Worm (Caenorhabditis elegans) whole organism, late embryonic: Measurements from ENCODE around the gene AC3.5.

Experiments
- C08G9.2 ChIP-seq: sonication (generic microtip); optimal IDR thresholded peaks from 2 replicates; lab custom pipeline; 2016; ENCODE audit warnings: mild to moderate bottlenecking, missing genetic modification characterization, moderate library complexity, missing compliant biosample characterization
- ahr-1 ChIP-seq: sonication (generic microtip); optimal IDR thresholded peaks from 2 replicates; lab custom pipeline; 2016; ENCODE audit warnings: missing genetic modification characterization, missing compliant biosample characterization
- ceh-14 ChIP-seq: sonication (generic microtip); optimal IDR thresholded peaks from 2 replicates; lab custom pipeline; 2016; ENCODE audit warnings: missing genotype, missing genetic modification characterization, missing compliant biosample characterization
- ceh-2 ChIP-seq: sonication (generic microtip); optimal IDR thresholded peaks from 2 replicates; lab custom pipeline; 2016; ENCODE audit warnings: missing genotype, missing genetic modification characterization, missing compliant biosample characterization
- ceh-22 ChIP-seq: sonication (generic microtip); optimal IDR thresholded peaks from 2 replicates; lab custom pipeline; 2017; ENCODE audit warnings: missing biosample characterization, missing genetic modification characterization
- ceh-30 ChIP-seq: fragments of 150-350 bp; optimal IDR thresholded peaks from 2 replicates; lab custom pipeline; 2014; ENCODE audit warnings: missing biosample characterization, missing genetic modification characterization
- ceh-31 ChIP-seq: sonication (generic microtip); optimal IDR thresholded peaks from 2 replicates; lab custom pipeline; 2016; ENCODE audit warnings: missing genetic modification characterization, missing compliant biosample characterization
- ceh-45 ChIP-seq: fragments of 200-800 bp; sonication (Bioruptor generic); IDR thresholded peaks from 2 replicates; pipeline ENCODE4 v1.3.6; 2022; ENCODE audit warnings: missing genetic modification reagents, missing genetic modification characterization, missing compliant biosample characterization
- ceh-9 ChIP-seq: sonication (generic microtip); optimal IDR thresholded peaks from 2 replicates; lab custom pipeline; 2016; ENCODE audit warnings: mild to moderate bottlenecking, missing genetic modification characterization, inconsistent platforms, missing compliant biosample characterization
- ets-4 ChIP-seq: sonication (generic microtip); optimal IDR thresholded peaks from 2 replicates; lab custom pipeline; 2016; ENCODE audit warnings: missing genetic modification characterization, missing compliant biosample characterization
- gmeb-2 ChIP-seq: sonication (generic microtip); optimal IDR thresholded peaks from 2 replicates; lab custom pipeline; 2016; ENCODE audit warnings: missing genetic modification characterization, inconsistent platforms, missing compliant biosample characterization
- hlh-13 ChIP-seq: fragments of 200-800 bp; sonication (Bioruptor generic); optimal IDR thresholded peaks from 2 replicates; lab custom pipeline; 2018; ENCODE audit warnings: mild to moderate bottlenecking, missing genetic modification characterization, missing compliant biosample characterization
- hlh-30 ChIP-seq: sonication (generic microtip); optimal IDR thresholded peaks from 2 replicates; lab custom pipeline; 2017; ENCODE audit warnings: antibody characterized with exemption, missing genetic modification characterization, missing compliant biosample characterization; ENCODE audit not compliant: insufficient read depth
- hlh-6 ChIP-seq: sonication (generic microtip); optimal IDR thresholded peaks from 2 replicates; lab custom pipeline; 2016; ENCODE audit warnings: missing genotype, missing genetic modification characterization, missing compliant biosample characterization
- lim-6 ChIP-seq: sonication (generic microtip); optimal IDR thresholded peaks from 2 replicates; lab custom pipeline; 2016; ENCODE audit warnings: missing genetic modification characterization, missing compliant biosample characterization
- lin-11 ChIP-seq: fragments of 200-800 bp; sonication (Bioruptor generic); optimal IDR thresholded peaks from 2 replicates; lab custom pipeline; 2018; ENCODE audit warnings: mild to moderate bottlenecking, missing genetic modification characterization, missing compliant biosample characterization
- nfya-1 ChIP-seq: sonication (generic microtip); optimal IDR thresholded peaks from 2 replicates; lab custom pipeline; 2017; ENCODE audit warnings: missing genetic modification characterization, mild to moderate bottlenecking, missing compliant biosample characterization, antibody characterized with exemption, moderate library complexity
- nhr-232 ChIP-seq: sonication (generic microtip); optimal IDR thresholded peaks from 2 replicates; lab custom pipeline; 2016; ENCODE audit warnings: missing genetic modification characterization, missing compliant biosample characterization
- pha-2 ChIP-seq: sonication (generic microtip); optimal IDR thresholded peaks from 2 replicates; lab custom pipeline; 2017; ENCODE audit warnings: mild to moderate bottlenecking, missing genetic modification characterization, missing compliant biosample characterization
- sox-2 ChIP-seq: fragments of 200-800 bp; sonication (Bioruptor generic); IDR thresholded peaks from 2 replicates; pipeline ENCODE4 v1.3.6; 2022; ENCODE audit warnings: missing genetic modification reagents, missing genetic modification characterization, missing compliant biosample characterization
- tbx-7 ChIP-seq: sonication (generic microtip); optimal IDR thresholded peaks from 2 replicates; lab custom pipeline; 2016; ENCODE audit warnings: missing genotype, missing genetic modification characterization, missing compliant biosample characterization
- zip-5 ChIP-seq: sonication (generic microtip); optimal IDR thresholded peaks from 2 replicates; lab custom pipeline; 2016; ENCODE audit warnings: missing genetic modification characterization, missing compliant biosample characterization
- ztf-16 ChIP-seq: sonication (generic microtip); optimal IDR thresholded peaks from 2 replicates; lab custom pipeline; 2017; ENCODE audit warnings: missing genetic modification characterization, missing compliant biosample characterization

The AC3.5 gene

ce11 chrV:10441135-10442024 is 53.1 kb downstream of the AC3.5 start, which contains the start of gene pap-1:
Gene pap-1, plus strand, starts transcription at chrV:10441974.
- no peak for TF ChIP-seq ceh-30 (tag; lab: Kevin White, UChicago)
- peak; percentile 50 for TF ChIP-seq ceh-31 (tag; lab: Kevin White, UChicago)
- peak; percentile 41 for TF ChIP-seq tbx-7 (tag; lab: Kevin White, UChicago)
- no peak for TF ChIP-seq ceh-45 (GFP tag; lab: Robert Waterston, UW)
- TF ChIP-seq hlh-6 (tag; lab: Kevin White, UChicago): no peak
- TF ChIP-seq lim-6 (tag; lab: Kevin White, UChicago): no peak
- TF ChIP-seq ceh-14 (tag; lab: Kevin White, UChicago): no peak
- no peak for TF ChIP-seq sox-2 (GFP tag; lab: Robert Waterston, UW)
- no peak for TF ChIP-seq ztf-16
- TF ChIP-seq ets-4: peak; percentile 3
- TF ChIP-seq gmeb-2 (tag; lab: Kevin White, UChicago): no peak
- TF ChIP-seq ceh-22 (tag; lab: Kevin White, UChicago): no peak
- TF ChIP-seq ahr-1 (tag; lab: Kevin White, UChicago): no peak
- TF ChIP-seq zip-5: peak; percentile 21
- TF ChIP-seq nhr-232 (tag; lab: Kevin White, UChicago): no peak
- no peak for TF ChIP-seq ceh-9 (tag; lab: Kevin White, UChicago)
- TF ChIP-seq hlh-30 (tag; lab: Kevin White, UChicago): peak; percentile 88
- TF ChIP-seq hlh-13: no peak
- no peak for TF ChIP-seq lin-11
- peak; percentile 17 for TF ChIP-seq nfya-1 (tag; lab: Kevin White, UChicago)
- TF ChIP-seq C08G9.2 (tag; lab: Kevin White, UChicago): peak; percentile 37
- TF ChIP-seq ceh-2 (tag; lab: Kevin White, UChicago): peak; percentile 35
- no peak for TF ChIP-seq pha-2 (tag; lab: Kevin White, UChicago)
